Worm (Caenorhabditis elegans) whole organism, L4 larva: Measurements from ENCODE around the gene W02G9.3.

Source experiments
- D1046.2 ChIP-seq: fragments of 200-800 bp; sonication (Bioruptor generic); IDR thresholded peaks from 2 replicates; pipeline ENCODE4 v1.3.6; 2022; ENCODE audit warnings: missing genetic modification characterization, missing compliant biosample characterization
- F10B5.3 ChIP-seq: sonication (generic microtip); optimal IDR thresholded peaks from 2 replicates; lab custom pipeline; 2016; ENCODE audit warnings: mild to moderate bottlenecking, missing genetic modification characterization, missing compliant biosample characterization
- F49E8.2 ChIP-seq: sonication (generic microtip); optimal IDR thresholded peaks from 2 replicates; lab custom pipeline; 2016; ENCODE audit warnings: missing compliant biosample characterization, mild to moderate bottlenecking, missing genetic modification characterization, borderline replicate concordance
- ZK337.2 ChIP-seq: fragments of 200-800 bp; sonication (Bioruptor generic); IDR thresholded peaks from 2 replicates; pipeline ENCODE4 v1.3.6; 2022; ENCODE audit warnings: missing genetic modification reagents, missing genetic modification characterization, missing compliant biosample characterization
- ZK546.5 ChIP-seq, 2 experiments: sonication (generic microtip); optimal IDR thresholded peaks; 2 replicates each; lab custom pipeline; 2017; ENCODE audit warnings: missing biosample characterization in 2 of 2, missing genetic modification characterization in 2 of 2
- aha-1 ChIP-seq: fragments of 150-350 bp; peaks from one replicate; lab custom pipeline; 2014; ENCODE audit warnings: missing biosample characterization, missing genetic modification characterization
- attf-4 ChIP-seq: sonication (generic microtip); optimal IDR thresholded peaks from 3 replicates; lab custom pipeline; 2017; ENCODE audit warnings: missing biosample characterization, missing genetic modification characterization
- cey-2 ChIP-seq: sonication (generic microtip); optimal IDR thresholded peaks from 3 replicates; lab custom pipeline; 2017; ENCODE audit warnings: missing genetic modification characterization, mild to moderate bottlenecking, missing compliant biosample characterization, antibody characterized with exemption, borderline replicate concordance; ENCODE audit not compliant: insufficient read depth
- ctbp-1 ChIP-seq: fragments of 200-800 bp; sonication (Bioruptor generic); IDR thresholded peaks from 2 replicates; pipeline ENCODE4 v1.3.6; 2022; ENCODE audit warnings: missing genetic modification reagents, missing genetic modification characterization, missing compliant biosample characterization
- daf-16 ChIP-seq, 3 experiments: sonication (generic microtip); optimal IDR thresholded peaks; 2 replicates each; lab custom pipeline; 2016 to 2017; ENCODE audit warnings: missing genetic modification characterization in 3 of 3, missing genetic modification reagents in 3 of 3, mild to moderate bottlenecking in 2 of 3, missing compliant biosample characterization in 2 of 3, missing biosample characterization in 1 of 3, moderate library complexity in 1 of 3
- daf-19 ChIP-seq: fragments of 200-800 bp; sonication (Bioruptor generic); conservative IDR thresholded peaks from 2 replicates; pipeline ENCODE4 v1.3.6; 2022; ENCODE audit warnings: missing genetic modification characterization, missing compliant biosample characterization
- dmd-6 ChIP-seq: fragments of 200-800 bp; sonication (Bioruptor generic); IDR thresholded peaks from 2 replicates; pipeline ENCODE4 v1.3.6; 2022; ENCODE audit warnings: missing genetic modification reagents, missing genetic modification characterization, missing compliant biosample characterization
- dmd-8 ChIP-seq: fragments of 200-800 bp; sonication (Bioruptor generic); IDR thresholded peaks from 2 replicates; pipeline ENCODE4 v1.3.6; 2022; ENCODE audit warnings: missing genetic modification characterization, missing compliant biosample characterization
- dve-1 ChIP-seq: sonication (generic microtip); optimal IDR thresholded peaks from 2 replicates; lab custom pipeline; 2017; ENCODE audit warnings: antibody characterized with exemption, mild to moderate bottlenecking, missing genetic modification characterization, missing compliant biosample characterization; ENCODE audit not compliant: insufficient read depth
- egl-43 ChIP-seq: fragments of 200-800 bp; sonication (Bioruptor generic); IDR thresholded peaks from 2 replicates; pipeline ENCODE4 v1.3.6; 2022; ENCODE audit warnings: missing genetic modification reagents, missing genetic modification characterization, missing compliant biosample characterization
- hif-1 ChIP-seq, 2 experiments: sonication (generic microtip); optimal IDR thresholded peaks; 2 replicates each; lab custom pipeline; 2016 to 2017; ENCODE audit warnings: missing compliant biosample characterization in 2 of 2, missing genetic modification characterization in 2 of 2, missing genetic modification reagents in 2 of 2, missing genotype in 2 of 2, mild to moderate bottlenecking in 1 of 2
- hlh-11 ChIP-seq: fragments of 200-800 bp; sonication (Bioruptor generic); optimal IDR thresholded peaks from 2 replicates; lab custom pipeline; 2018; ENCODE audit warnings: mild to moderate bottlenecking, missing genetic modification characterization, missing compliant biosample characterization
- madf-9 ChIP-seq: fragments of 200-800 bp; sonication (Bioruptor generic); conservative IDR thresholded peaks from 2 replicates; pipeline ENCODE4 v1.3.6; 2022; ENCODE audit warnings: missing genetic modification reagents, missing genetic modification characterization, missing compliant biosample characterization
- mdl-1 ChIP-seq, 2 experiments: fragments of 150-350 bp in 1 of 2; sonication (generic microtip) in 1 of 2; optimal IDR thresholded peaks; 2 replicates each; lab custom pipeline; 2014 to 2017; ENCODE audit warnings: missing biosample characterization in 2 of 2, missing genetic modification characterization in 2 of 2
- mxl-3 ChIP-seq: fragments of 200-800 bp; sonication (Bioruptor generic); optimal IDR thresholded peaks from 2 replicates; lab custom pipeline; 2018; ENCODE audit warnings: mild to moderate bottlenecking, missing genetic modification characterization, missing compliant biosample characterization
- nhr-10 ChIP-seq: fragments of 150-350 bp; optimal IDR thresholded peaks from 2 replicates; lab custom pipeline; 2014; ENCODE audit warnings: missing biosample characterization, missing genetic modification characterization
- nhr-237 ChIP-seq: sonication (generic microtip); optimal IDR thresholded peaks from 2 replicates; lab custom pipeline; 2017; ENCODE audit warnings: missing biosample characterization, missing genetic modification characterization
- nhr-25 ChIP-seq: sonication (generic microtip); optimal IDR thresholded peaks from 2 replicates; lab custom pipeline; 2017; ENCODE audit warnings: missing genetic modification characterization, mild to moderate bottlenecking, missing compliant biosample characterization, antibody characterized with exemption, moderate library complexity, borderline replicate concordance; ENCODE audit not compliant: insufficient read depth
- nhr-28 ChIP-seq: fragments of 150-350 bp; optimal IDR thresholded peaks from 2 replicates; lab custom pipeline; 2014; ENCODE audit warnings: missing biosample characterization, missing genetic modification characterization
- nhr-41 ChIP-seq: fragments of 200-800 bp; sonication (Bioruptor generic); IDR thresholded peaks from 2 replicates; pipeline ENCODE4 v1.3.6; 2022; ENCODE audit warnings: missing genetic modification reagents, missing genetic modification characterization, missing compliant biosample characterization
- nhr-77 ChIP-seq: fragments of 150-350 bp; optimal IDR thresholded peaks from 2 replicates; lab custom pipeline; 2014; ENCODE audit warnings: missing biosample characterization, missing genetic modification characterization
- pha-4 ChIP-seq, 2 experiments: fragments of 150-350 bp in 1 of 2; fragments of 200-800 bp in 1 of 2; sonication (Bioruptor generic) in 1 of 2; IDR thresholded peaks in 1 of 2; optimal IDR thresholded peaks in 1 of 2; 2 replicates each; pipeline versions ENCODE4 v1.3.6 to Lab custom; 2014 to 2022; ENCODE audit warnings: missing genetic modification characterization in 2 of 2, missing genetic modification reagents in 2 of 2, missing biosample characterization in 1 of 2, missing compliant biosample characterization in 1 of 2
- pqm-1 ChIP-seq: sonication (generic microtip); optimal IDR thresholded peaks from 2 replicates; lab custom pipeline; 2017; ENCODE audit warnings: missing biosample characterization, missing genetic modification characterization
- sdz-12 ChIP-seq: fragments of 200-800 bp; sonication (Bioruptor generic); optimal IDR thresholded peaks from 2 replicates; lab custom pipeline; 2018; ENCODE audit warnings: mild to moderate bottlenecking, missing genetic modification characterization, missing compliant biosample characterization
- set-16 ChIP-seq: fragments of 200-800 bp; sonication (Bioruptor generic); IDR thresholded peaks from 2 replicates; pipeline ENCODE4 v1.3.6; 2022; ENCODE audit warnings: missing genetic modification reagents, missing genetic modification characterization, missing compliant biosample characterization
- snpc-4 ChIP-seq: fragments of 150-350 bp; optimal IDR thresholded peaks from 2 replicates; lab custom pipeline; 2014; ENCODE audit warnings: missing biosample characterization, missing genetic modification characterization
- spr-3 ChIP-seq: fragments of 200-800 bp; sonication (Bioruptor generic); optimal IDR thresholded peaks from 2 replicates; lab custom pipeline; 2018; ENCODE audit warnings: mild to moderate bottlenecking, missing genetic modification characterization, missing compliant biosample characterization
- unc-39 ChIP-seq: sonication (generic microtip); optimal IDR thresholded peaks from 2 replicates; lab custom pipeline; 2017; ENCODE audit warnings: missing biosample characterization, missing genetic modification characterization
- unc-62 ChIP-seq, 3 experiments: fragments of 150-350 bp in 1 of 3; sonication (generic microtip); optimal IDR thresholded peaks in 2 of 3; peaks in 1 of 3; 1 replicate in 1 of 3; 2 replicates in 2 of 3; lab custom pipeline; 2014 to 2017; ENCODE audit warnings: missing biosample characterization in 3 of 3, missing genetic modification characterization in 3 of 3, missing genetic modification reagents in 3 of 3, missing genotype in 1 of 3
- zag-1 ChIP-seq: fragments of 150-350 bp; optimal IDR thresholded peaks from 2 replicates; lab custom pipeline; 2014; ENCODE audit warnings: missing biosample characterization, missing genetic modification characterization
- zfp-3 ChIP-seq: fragments of 200-800 bp; sonication (Bioruptor generic); conservative IDR thresholded peaks from 2 replicates; pipeline ENCODE4 v1.3.6; 2022; ENCODE audit warnings: missing genetic modification reagents, missing genetic modification characterization, missing compliant biosample characterization
- zip-11 ChIP-seq: fragments of 200-800 bp; sonication (Bioruptor generic); IDR thresholded peaks from 2 replicates; pipeline ENCODE4 v1.3.6; 2022; ENCODE audit warnings: missing genetic modification characterization, missing compliant biosample characterization
- ztf-7 ChIP-seq: fragments of 150-350 bp; optimal IDR thresholded peaks from 2 replicates; lab custom pipeline; 2014; ENCODE audit warnings: missing biosample characterization, missing genetic modification characterization

The W02G9.3 gene

ce11 chrV:2703299-2703698, 30.5 kb downstream of the W02G9.3 start (continued):
- TF ChIP-seq hif-1 (tag; optimal IDR thresholded peaks at IDR 0.05; lab: Kevin White, UChicago) (no peak), ztf-7 (tag; lab: Kevin White, UChicago) (no peak), nhr-237 (tag; lab: Kevin White, UChicago) (no peak), dmd-8 (GFP tag; lab: Robert Waterston, UW) (no peak), aha-1 (tag; lab: Kevin White, UChicago) (peak; percentile 90), zip-11 (GFP tag; lab: Robert Waterston, UW) (no peak), daf-16 (GFP tag; optimal IDR thresholded peaks at IDR 0.05; lab: Kevin White, UChicago) (no peak), daf-16 (tag; optimal IDR thresholded peaks at IDR 0.05; lab: Kevin White, UChicago) (no peak), snpc-4 (tag; lab: Kevin White, UChicago) (no peak), egl-43 (GFP tag; lab: Robert Waterston, UW) (0 out of 2 replicates have a peak, but pooled peaks have one; percentile 24)
- TF ChIP-seq, all 104 proteins: peak for 5

ce11 chrV:2706379-2706778, 33.6 kb downstream of the W02G9.3 start:
- TF ChIP-seq madf-9 (GFP tag; lab: Robert Waterston, UW) (no peak), set-16 (GFP tag; lab: Robert Waterston, UW) (peak; percentile 62), F49E8.2 (tag; lab: Kevin White, UChicago) (no peak), unc-39 (tag; lab: Kevin White, UChicago) (no peak), ZK337.2 (no peak), zfp-3 (GFP tag; lab: Robert Waterston, UW) (no peak), nhr-25 (no peak), D1046.2 (GFP tag; lab: Robert Waterston, UW) (0 out of 2 replicates have a peak, but pooled peaks have one; percentile 29), dmd-6 (GFP tag; lab: Robert Waterston, UW) (no peak), spr-3 (GFP tag; lab: Kevin White, UChicago) (no peak)

- TF ChIP-seq cey-2 (tag; lab: Kevin White, UChicago) (no peak), nhr-10 (tag; lab: Kevin White, UChicago) (no peak), F10B5.3 (tag; lab: Kevin White, UChicago) (no peak), dve-1 (tag; lab: Kevin White, UChicago) (no peak), ctbp-1 (GFP tag; lab: Robert Waterston, UW) (no peak)
- TF ChIP-seq, all 104 proteins: peak for 0
Measured at ce11 chrV:2710192-2710591, 37.4 kb downstream of the W02G9.3 start.

ce11 chrV:2711429-2711828, 38.6 kb downstream of the W02G9.3 start, which contains the start of gene C24B9.3:
Gene C24B9.3, minus strand, starts transcription at chrV:2711599.
- TF ChIP-seq attf-4 (tag; lab: Kevin White, UChicago) = no peak
- peak; percentile 45 for TF ChIP-seq nhr-77 (tag; lab: Kevin White, UChicago)
- TF ChIP-seq mdl-1 (tag; optimal IDR thresholded peaks at IDR 0.05; lab: Kevin White, UChicago) = no peak
- TF ChIP-seq hlh-11 (tag; lab: Kevin White, UChicago) = peak; percentile 52
- peak; percentile 71 for TF ChIP-seq pqm-1 (tag; lab: Kevin White, UChicago)
- no peak for TF ChIP-seq set-16 (GFP tag; lab: Robert Waterston, UW)
- TF ChIP-seq dmd-6 (GFP tag; lab: Robert Waterston, UW) = peak; percentile 74
- TF ChIP-seq daf-16 (GFP tag; optimal IDR thresholded peaks at IDR 0.05; lab: Kevin White, UChicago) = no peak
- TF ChIP-seq daf-16 (tag; optimal IDR thresholded peaks at IDR 0.05; lab: Kevin White, UChicago) = peak; percentile 75
- TF ChIP-seq unc-62 (GFP tag; optimal IDR thresholded peaks at IDR 0.05 in 1 of 2; lab: Kevin White, UChicago) = no peak
- no peak for TF ChIP-seq unc-62 (tag; optimal IDR thresholded peaks at IDR 0.05; lab: Kevin White, UChicago)
- no peak for TF ChIP-seq pha-4 (GFP tag; IDR thresholded peaks at IDR 0.05; lab: Robert Waterston, UW)
- no peak for TF ChIP-seq pha-4 (tag; optimal IDR thresholded peaks at IDR 0.05; lab: Kevin White, UChicago)
- TF ChIP-seq daf-19 (GFP tag; lab: Robert Waterston, UW) = no peak
- no peak for TF ChIP-seq cey-2 (tag; lab: Kevin White, UChicago)
- TF ChIP-seq ZK546.5 (tag; optimal IDR thresholded peaks at IDR 0.05; lab: Kevin White, UChicago) = no peak
- TF ChIP-seq nhr-28 (tag; lab: Kevin White, UChicago) = peak; percentile 57
- no peak for TF ChIP-seq nhr-41 (GFP tag; lab: Robert Waterston, UW)
- TF ChIP-seq mxl-3 (GFP tag; lab: Kevin White, UChicago) = peak; percentile 26
- TF ChIP-seq sdz-12 = no peak
- no peak for TF ChIP-seq zag-1 (tag; lab: Kevin White, UChicago)
